Worm (Caenorhabditis elegans): ENCODE data around the gene K02E2.11.

DNA sequence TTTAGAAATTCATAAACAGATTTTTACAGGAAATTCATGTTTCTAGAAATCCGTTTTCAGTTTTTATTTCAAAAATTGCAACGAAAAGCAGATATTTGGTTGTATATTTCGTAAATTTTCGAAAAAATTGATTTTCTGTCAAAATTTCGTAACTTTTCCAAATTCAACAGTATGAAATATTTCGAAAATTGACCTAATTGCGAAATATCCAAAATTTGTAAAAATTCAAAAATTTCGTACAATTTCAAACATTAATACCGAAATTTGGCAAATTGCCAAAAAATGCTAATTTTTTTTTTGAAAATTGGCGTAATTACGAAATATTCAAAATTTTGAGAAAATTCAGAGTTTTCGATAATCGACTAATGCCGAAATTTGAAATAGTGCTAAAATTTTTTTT lies 30.8 kb downstream of the K02E2.11 start:
- TF ChIP-seq hnd-1 (tag; optimal IDR thresholded peaks at IDR 0.05) (no peak), ama-1 (optimal IDR thresholded peaks at IDR 0.05) (no peak), flt-1 (GFP tag; IDR thresholded peaks at IDR 0.05) (no peak), ceh-36 (tag; optimal IDR thresholded peaks at IDR 0.05) (no peak), F13C5.2 (tag; optimal IDR thresholded peaks at IDR 0.05) (no peak), ets-7 (tag; optimal IDR thresholded peaks at IDR 0.05) (no peak), tbx-11 (GFP tag; IDR thresholded peaks at IDR 0.05) (no peak), B0310.2 (tag; optimal IDR thresholded peaks at IDR 0.05) (no peak)

Measured in whole organism, early embryonic.